Fruit fly (Drosophila melanogaster): ENCODE results near the gene CG3164.

CG3164 gene

DNA sequence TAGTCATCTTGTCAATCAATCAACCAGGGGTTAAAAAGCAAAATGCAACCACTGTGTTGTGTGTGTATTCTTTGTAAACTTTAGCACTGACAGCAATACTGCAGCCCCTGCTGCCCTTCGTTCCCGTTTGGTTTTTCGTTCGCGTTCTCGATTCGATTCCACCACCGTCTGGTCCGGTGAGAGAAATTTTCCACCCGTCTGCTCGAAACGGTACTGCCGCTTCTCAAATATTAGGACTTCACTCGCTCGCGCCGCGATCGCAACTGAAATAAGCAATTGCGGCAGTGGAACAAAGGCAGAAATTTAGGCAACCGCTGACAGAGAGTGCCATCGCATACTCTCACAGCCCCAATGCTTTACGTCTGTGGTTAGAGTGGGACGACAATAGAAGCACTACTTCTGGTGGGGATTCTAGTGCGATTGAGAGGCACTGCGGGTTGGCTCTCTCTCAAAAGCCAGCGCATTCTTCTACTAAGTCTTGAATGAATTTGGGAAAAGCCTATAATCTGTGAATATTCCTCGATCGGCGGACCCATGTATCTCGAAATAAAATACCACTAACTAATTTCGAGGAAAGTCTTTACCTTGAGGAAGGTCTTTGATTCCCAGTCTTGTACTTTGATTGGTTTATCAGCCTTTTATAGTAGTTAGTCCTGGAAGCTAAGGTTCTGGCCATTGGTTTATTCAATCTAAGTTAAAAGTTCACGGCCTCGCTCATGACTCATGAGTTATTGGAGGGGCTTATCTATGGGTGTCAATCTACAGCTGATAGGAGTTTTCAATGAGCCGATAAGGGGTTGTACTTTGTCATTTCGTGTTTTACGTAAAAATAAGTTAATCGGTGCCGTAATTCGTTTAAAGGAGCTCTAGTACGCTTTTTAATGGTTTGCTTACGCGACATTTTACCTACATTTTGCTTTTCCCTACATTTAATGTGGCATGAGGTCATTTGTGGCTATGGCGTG is 1.3 kb downstream of the CG3164 start:
- TF ChIP-seq CTCF (optimal IDR thresholded peaks at IDR 0.05) (no peak), CG8478 (optimal IDR thresholded peaks at IDR 0.05) (peak; percentile 56)

- TF ChIP-seq CG8478 (optimal IDR thresholded peaks at IDR 0.05), result no peak
- TF ChIP-seq CTCF (optimal IDR thresholded peaks at IDR 0.05), result no peak
These were observed 2.3 kb downstream of the CG3164 start for dm6 chr2L:128296-128715.

DNA sequence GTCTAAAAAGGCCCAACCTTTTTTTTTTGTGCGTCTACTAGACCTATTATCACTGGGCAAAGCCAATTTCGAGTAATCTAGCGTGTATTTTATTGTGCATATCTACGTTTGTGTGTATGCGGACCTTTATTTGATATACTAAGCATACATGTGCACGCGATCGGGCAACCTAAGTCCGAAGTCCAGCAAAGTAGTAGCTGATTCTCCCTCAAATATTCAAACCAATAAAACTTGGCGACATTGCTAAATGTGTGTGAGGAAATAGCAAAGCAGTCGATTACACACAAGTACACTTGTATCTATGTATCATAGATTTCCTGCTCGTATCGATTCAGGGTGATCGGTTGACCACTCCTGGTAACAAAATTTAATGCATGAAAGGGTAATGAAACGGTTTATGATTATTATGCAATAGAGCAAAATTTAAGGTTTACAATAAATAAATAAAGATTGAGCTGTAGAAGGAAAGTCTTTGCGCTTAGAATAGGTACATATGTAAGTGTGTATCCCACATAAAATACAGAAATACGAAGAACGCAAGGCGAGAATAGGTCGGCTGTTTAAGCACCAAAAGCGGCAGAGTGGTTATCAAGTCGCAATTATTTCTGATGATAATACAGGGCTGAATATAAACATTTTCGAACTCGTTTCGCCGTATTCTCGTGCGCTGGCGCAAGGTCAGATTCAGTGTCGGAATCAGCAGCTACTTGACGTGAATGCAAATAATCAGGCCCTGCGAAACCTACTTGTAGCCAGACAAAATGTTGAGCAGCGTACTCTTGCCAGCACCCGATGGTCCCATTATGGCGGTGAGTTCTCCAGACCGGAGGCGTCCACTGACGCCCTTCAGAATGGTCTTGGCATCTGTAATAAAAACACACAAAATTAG is 5.0 kb downstream of the CG3164 start:
- no peak for TF ChIP-seq CG8478 (optimal IDR thresholded peaks at IDR 0.05)
- TF ChIP-seq CTCF (optimal IDR thresholded peaks at IDR 0.05), result no peak

dm6 chr2L:123007-123327 is 7.6 kb downstream of the CG3164 start:
- no peak for TF ChIP-seq CTCF (optimal IDR thresholded peaks at IDR 0.05)
- TF ChIP-seq CG8478 (optimal IDR thresholded peaks at IDR 0.05), result no peak

DNA sequence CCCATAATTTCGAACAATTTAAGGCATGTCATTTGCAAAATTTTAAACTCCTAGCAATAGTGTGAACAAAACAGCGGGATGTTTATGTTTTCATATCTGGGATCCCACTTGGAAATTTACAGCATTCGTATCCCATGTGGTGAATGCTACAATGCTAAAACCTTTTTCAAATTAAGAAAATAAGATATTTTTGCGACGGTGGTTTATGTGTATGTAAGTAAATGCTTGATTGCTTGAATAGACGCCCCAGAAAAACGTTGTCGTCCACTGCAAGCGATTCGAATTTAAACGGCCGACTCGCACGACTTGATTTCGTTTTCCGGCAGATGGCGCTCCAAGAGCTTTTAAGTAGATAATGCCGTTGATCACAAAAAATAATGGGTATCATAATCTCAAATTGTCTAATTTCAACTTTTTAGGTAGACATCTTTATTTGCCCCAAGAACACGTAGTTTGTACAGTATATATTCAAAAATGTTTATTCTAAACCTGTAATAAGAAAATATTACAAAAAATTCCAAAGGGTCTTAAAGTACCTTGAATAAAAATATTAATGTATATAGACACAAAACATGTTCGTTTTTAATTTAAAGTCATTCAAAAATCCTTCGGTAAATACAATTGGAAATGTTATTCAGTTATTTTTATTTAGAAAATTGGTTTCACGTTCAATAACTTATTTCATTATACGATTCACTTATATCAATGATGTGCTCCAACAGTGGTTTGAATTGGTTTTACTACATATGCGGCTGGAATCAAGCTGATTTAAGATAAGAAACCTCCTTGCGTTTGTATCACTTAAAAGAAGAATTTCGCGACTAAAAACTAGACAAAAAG is 8.2 kb downstream of the CG3164 start:
- TF ChIP-seq CG8478 (optimal IDR thresholded peaks at IDR 0.05) (no peak), CTCF (optimal IDR thresholded peaks at IDR 0.05) (peak; percentile 42 to 66)

- no peak for TF ChIP-seq CTCF (optimal IDR thresholded peaks at IDR 0.05)
- no peak for TF ChIP-seq CG8478 (optimal IDR thresholded peaks at IDR 0.05)
These were observed 9.1 kb downstream of the CG3164 start, which contains the start of gene CG4822 for dm6 chr2L:121456-121831. TSS of gene CG4822 (minus strand) at chr2L:121754.

- TF ChIP-seq CG8478 (optimal IDR thresholded peaks at IDR 0.05), result no peak
- no peak for TF ChIP-seq CTCF (optimal IDR thresholded peaks at IDR 0.05)
These were observed 9.8 kb downstream of the CG3164 start for dm6 chr2L:120492-121455.

dm6 chr2L:117750-118149 is 12.8 kb downstream of the CG3164 start:
- TF ChIP-seq CTCF (optimal IDR thresholded peaks at IDR 0.05) (no peak), CG8478 (optimal IDR thresholded peaks at IDR 0.05) (no peak)

- TF ChIP-seq CTCF (optimal IDR thresholded peaks at IDR 0.05), result no peak
- TF ChIP-seq CG8478 (optimal IDR thresholded peaks at IDR 0.05), result no peak
These were observed 14.2 kb downstream of the CG3164 start, which contains the start of gene CG13694 for dm6 chr2L:116388-116787. TSS of gene CG13694 (minus strand) at chr2L:116488.

dm6 chr2L:114429-114828 is 16.2 kb downstream of the CG3164 start, which contains the start of gene ND-15:
TSS of gene ND-15 (plus strand) at chr2L:114726.
- TF ChIP-seq CTCF (optimal IDR thresholded peaks at IDR 0.05) (peak in 1 of 2 experiments; percentile 14), CG8478 (optimal IDR thresholded peaks at IDR 0.05) (no peak)

DNA sequence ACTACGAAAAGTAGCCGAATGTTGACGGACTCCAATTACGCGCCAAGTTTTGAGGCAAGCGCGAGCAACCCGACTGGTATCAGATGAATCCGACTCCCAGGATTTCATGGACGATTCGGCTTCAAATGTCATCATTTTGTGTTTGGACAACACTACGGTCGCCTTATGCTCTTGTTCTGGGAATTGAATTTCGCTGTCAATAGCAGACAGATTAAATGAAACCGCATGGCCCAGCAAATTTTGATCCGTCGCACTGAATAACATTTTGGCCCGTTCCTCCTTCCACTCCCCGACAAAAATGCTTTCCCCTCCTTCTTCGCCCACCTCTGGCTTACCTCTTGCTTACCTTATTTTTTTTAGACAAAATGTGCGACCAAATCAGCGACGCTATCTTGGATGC is 20.5 kb downstream of the CG3164 start:
- no peak for TF ChIP-seq CTCF (optimal IDR thresholded peaks at IDR 0.05)
- no peak for TF ChIP-seq CG8478 (optimal IDR thresholded peaks at IDR 0.05)

DNA sequence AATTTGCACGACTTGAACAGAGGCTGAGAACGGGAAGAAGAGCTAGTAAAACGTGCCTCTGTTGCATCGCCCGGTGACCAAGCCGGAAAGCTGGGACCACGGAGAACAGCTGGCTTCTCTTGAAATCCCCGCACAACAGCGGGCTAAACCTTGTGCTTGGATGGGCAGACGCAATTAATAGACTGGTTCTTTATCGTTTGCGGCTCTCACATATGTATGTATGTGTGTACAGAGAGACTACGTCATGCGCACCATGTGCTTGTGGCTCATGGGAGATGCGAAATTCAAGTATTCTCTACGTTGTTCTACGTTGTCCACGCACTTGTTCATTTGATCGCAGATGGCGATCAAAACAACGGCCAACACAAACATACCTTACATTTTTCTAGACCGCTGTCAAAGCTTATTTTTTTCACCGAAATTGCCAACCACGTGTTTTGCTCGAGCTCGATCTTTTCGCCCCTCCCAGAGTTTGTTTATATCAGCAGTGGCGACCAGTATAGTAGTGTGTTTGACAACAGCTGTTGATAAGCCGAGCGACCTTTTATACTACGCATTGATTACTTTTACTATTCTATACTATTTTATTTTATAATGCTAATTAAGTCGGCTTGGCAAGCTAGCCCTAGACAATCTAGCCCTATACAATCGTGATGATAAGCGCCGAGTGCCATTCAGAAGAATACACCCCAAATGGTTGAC is 21.3 kb downstream of the CG3164 start:
- TF ChIP-seq CTCF (optimal IDR thresholded peaks at IDR 0.05) (no peak), CG8478 (optimal IDR thresholded peaks at IDR 0.05) (no peak)

Measured in S2 (cell line).